Fruit fly (Drosophila melanogaster): ENCODE results near the gene Sfp33A4.

dm6 chr2L:11842291-11843187 lies 5.5 kb downstream of the Sfp33A4 start, which contains the start of the genes CG44008, CG14933, CG46426 and CG42486:
- TF ChIP-seq usp (GFP tag; optimal IDR thresholded peaks at IDR 0.05) (no peak), Abd-B (GFP tag; optimal IDR thresholded peaks at IDR 0.05) (no peak), Myc (optimal IDR thresholded peaks at IDR 0.05) (no peak)

Measured in whole organism, wandering third instar larva.